Worm (Caenorhabditis elegans) whole organism, L1 larva: ENCODE measurements around the gene lurp-4.

ENCODE experiments used
- aly-2 ChIP-seq: fragments of 150-350 bp; optimal IDR thresholded peaks from 2 replicates; lab custom pipeline; 2014; ENCODE audit warnings: missing biosample characterization, missing genetic modification characterization
- ceh-8 ChIP-seq: fragments of 200-800 bp; sonication (Bioruptor generic); optimal IDR thresholded peaks from 2 replicates; lab custom pipeline; 2018; ENCODE audit warnings: mild to moderate bottlenecking, missing genetic modification characterization, moderate library complexity, missing compliant biosample characterization
- efl-1 ChIP-seq, 4 experiments: fragments of 150-350 bp; optimal IDR thresholded peaks in 3 of 4; peaks in 1 of 4; 1 replicate in 1 of 4; 2 replicates in 3 of 4; lab custom pipeline; 2014; ENCODE audit warnings: missing biosample characterization in 2 of 4, missing genetic modification characterization in 2 of 4, missing genetic modification reagents in 2 of 4
- lir-3 ChIP-seq: sonication (generic microtip); optimal IDR thresholded peaks from 2 replicates; lab custom pipeline; 2016; ENCODE audit warnings: mild to moderate bottlenecking, missing genetic modification characterization, moderate library complexity, missing compliant biosample characterization; ENCODE audit not compliant: poor library complexity
- lsy-2 ChIP-seq, 2 experiments: fragments of 150-350 bp; optimal IDR thresholded peaks; 2 replicates each; lab custom pipeline; 2014; ENCODE audit warnings: missing biosample characterization in 2 of 2, missing genetic modification characterization in 2 of 2
- nhr-71 ChIP-seq: sonication (generic microtip); optimal IDR thresholded peaks from 2 replicates; lab custom pipeline; 2016; ENCODE audit warnings: mild to moderate bottlenecking, missing genetic modification characterization, moderate library complexity, missing compliant biosample characterization
- nhr-84 ChIP-seq: sonication (generic microtip); optimal IDR thresholded peaks from 2 replicates; lab custom pipeline; 2017; ENCODE audit warnings: missing biosample characterization, missing genetic modification characterization
- unc-62 ChIP-seq: fragments of 150-350 bp; optimal IDR thresholded peaks from 2 replicates; lab custom pipeline; 2014; ENCODE audit warnings: missing biosample characterization, missing genetic modification reagents, missing genetic modification characterization

ce11 chrV:13075432-13075831 lies 17.0 kb upstream of the lurp-4 start:
- TF ChIP-seq nhr-84 (tag; lab: Kevin White, UChicago) (no peak), aly-2 (tag; lab: Kevin White, UChicago) (no peak), lir-3 (no peak), lsy-2 (tag; optimal IDR thresholded peaks at IDR 0.05; lab: Kevin White, UChicago) (no peak), ceh-8 (GFP tag; lab: Kevin White, UChicago) (no peak), unc-62 (no peak), nhr-71 (tag; lab: Kevin White, UChicago) (no peak), efl-1 (optimal IDR thresholded peaks at IDR 0.05; lab: Kevin White, UChicago) (no peak), efl-1 (GFP tag; optimal IDR thresholded peaks at IDR 0.05 in 1 of 2; lab: Kevin White, UChicago) (no peak)
